Worm (Caenorhabditis elegans): ENCODE results near the gene abcx-1.

DNA sequence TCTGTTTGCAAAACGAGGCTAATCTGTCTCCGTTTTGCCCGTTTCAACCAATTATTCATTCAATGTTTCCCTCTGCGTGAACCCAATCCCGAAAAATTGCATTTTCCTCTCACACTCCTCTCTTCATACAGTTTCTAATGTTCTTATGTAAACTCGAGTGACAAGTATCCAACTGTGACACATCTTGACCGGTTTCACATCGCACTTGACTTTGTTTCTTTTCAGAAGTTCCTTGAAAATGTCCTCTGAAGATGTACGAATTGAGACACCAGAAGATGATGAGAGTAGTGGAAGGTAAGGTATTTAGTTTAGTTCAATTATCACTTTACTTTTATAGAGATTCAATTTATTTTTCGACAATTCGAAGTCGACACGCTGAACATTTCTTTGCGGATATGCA lies at the start of gene abcx-1:
- no peak for TF ChIP-seq F13H6.1 (tag; optimal IDR thresholded peaks at IDR 0.05)
- TF ChIP-seq ama-1 (optimal IDR thresholded peaks at IDR 0.05) = no peak
- no peak for TF ChIP-seq ceh-6 (GFP tag; optimal IDR thresholded peaks at IDR 0.05)
- TF ChIP-seq lim-6 (tag; optimal IDR thresholded peaks at IDR 0.05) = no peak
- no peak for TF ChIP-seq unc-55 (GFP tag; optimal IDR thresholded peaks at IDR 0.05)
- TF ChIP-seq pax-1 (tag; optimal IDR thresholded peaks at IDR 0.05) = no peak
- TF ChIP-seq dve-1 (tag; optimal IDR thresholded peaks at IDR 0.05) = no peak
